Worm (Caenorhabditis elegans) whole organism, midembryonic: ENCODE measurements around the gene C06E4.2.

ENCODE experiments used
- cog-1 ChIP-seq: sonication (generic microtip); optimal IDR thresholded peaks from 2 replicates; lab custom pipeline; 2016; ENCODE audit warnings: missing genetic modification characterization, missing compliant biosample characterization
- ztf-23 ChIP-seq: fragments of 200-800 bp; sonication (Bioruptor generic); IDR thresholded peaks from 2 replicates; pipeline ENCODE4 v1.3.6; 2022; ENCODE audit warnings: missing genetic modification reagents, missing genetic modification characterization, missing compliant biosample characterization

DNA sequence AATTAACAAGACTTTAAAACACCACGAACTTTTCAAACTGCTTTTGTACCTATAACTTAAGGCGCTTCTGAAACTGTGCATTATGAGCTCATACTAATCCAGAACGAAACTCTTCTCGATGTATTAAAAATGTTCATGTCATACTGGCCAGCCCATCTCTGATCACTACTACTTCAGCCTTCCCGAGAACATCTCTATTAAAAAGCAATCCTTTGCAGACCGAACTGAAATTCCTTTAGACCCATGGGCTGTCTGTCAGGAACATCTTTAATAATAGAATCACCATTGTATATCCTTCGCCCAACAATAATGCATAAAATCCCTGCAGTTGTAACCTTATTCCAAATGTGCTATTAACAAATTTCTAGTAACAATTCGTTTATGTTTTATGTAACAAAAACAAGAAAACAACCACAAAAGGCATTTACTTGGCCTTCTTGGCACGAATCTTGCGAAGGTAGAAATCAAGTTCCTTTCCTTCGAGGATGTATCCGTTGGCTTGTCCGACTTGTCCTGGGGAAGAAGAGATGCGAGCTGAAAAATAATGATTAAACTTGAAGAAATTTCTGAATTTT is 35.9 kb downstream of the C06E4.2 start:
- TF ChIP-seq cog-1 (tag; lab: Kevin White, UChicago) (no peak), ztf-23 (no peak)
